Worm (Caenorhabditis elegans): ENCODE data around the gene his-59.

his-59 gene

ce11 chrIV:7445236-7445635 lies 42.8 kb upstream of the his-59 start, which contains the start of gene valv-1:
TSS of gene valv-1 (minus strand) at chrIV:7445336.
- no peak for TF ChIP-seq snpc-4 (tag; optimal IDR thresholded peaks at IDR 0.05)
- TF ChIP-seq nhr-237 (tag; optimal IDR thresholded peaks at IDR 0.05): no peak

ce11 chrIV:7445995-7446394 lies 42.1 kb upstream of the his-59 start, which contains the start of gene B0496.1:
TSS of gene B0496.1 (plus strand) at chrIV:7446295.
- TF ChIP-seq nhr-237 (tag; optimal IDR thresholded peaks at IDR 0.05) (no peak), pha-4 (tag; optimal IDR thresholded peaks at IDR 0.05) (no peak), lin-13 (tag; optimal IDR thresholded peaks at IDR 0.05) (no peak), tbx-8 (GFP tag; optimal IDR thresholded peaks at IDR 0.05) (no peak), nhr-76 (tag; optimal IDR thresholded peaks at IDR 0.05) (no peak), mls-2 (tag; optimal IDR thresholded peaks at IDR 0.05) (no peak), unc-120 (tag; optimal IDR thresholded peaks at IDR 0.05; ENCODE audit: poor library complexity, severe bottlenecking) (no peak), ceh-39 (tag; optimal IDR thresholded peaks at IDR 0.05) (no peak), nhr-28 (tag; optimal IDR thresholded peaks at IDR 0.05) (no peak)

ce11 chrIV:7447556-7447955 lies 40.5 kb upstream of the his-59 start, which contains the start of gene B0496.2:
TSS of gene B0496.2 (plus strand) at chrIV:7447856.
- no peak for TF ChIP-seq snpc-4 (tag; optimal IDR thresholded peaks at IDR 0.05)
- no peak for TF ChIP-seq unc-120 (tag; optimal IDR thresholded peaks at IDR 0.05; ENCODE audit: poor library complexity, severe bottlenecking)
- TF ChIP-seq tbx-8 (GFP tag; optimal IDR thresholded peaks at IDR 0.05): no peak
- TF ChIP-seq elt-3 (tag; optimal IDR thresholded peaks at IDR 0.05): no peak
- TF ChIP-seq drap-1 (GFP tag; optimal IDR thresholded peaks at IDR 0.05): no peak
- no peak for TF ChIP-seq mep-1 (tag; optimal IDR thresholded peaks at IDR 0.05)
- TF ChIP-seq hlh-1 (tag; optimal IDR thresholded peaks at IDR 0.05): no peak
- TF ChIP-seq elt-1 (tag; optimal IDR thresholded peaks at IDR 0.05; ENCODE audit: borderline replicate concordance, insufficient read depth): no peak

- TF ChIP-seq unc-62 (GFP tag; optimal IDR thresholded peaks at IDR 0.05) (no peak), hlh-1 (tag; optimal IDR thresholded peaks at IDR 0.05) (no peak), lsy-2 (tag; optimal IDR thresholded peaks at IDR 0.05) (no peak), ces-1 (GFP tag; optimal IDR thresholded peaks at IDR 0.05) (no peak), elt-1 (tag; optimal IDR thresholded peaks at IDR 0.05; ENCODE audit: borderline replicate concordance, insufficient read depth) (no peak), mep-1 (tag; optimal IDR thresholded peaks at IDR 0.05) (no peak), unc-39 (tag; optimal IDR thresholded peaks at IDR 0.05) (no peak), lin-32 (GFP tag; optimal IDR thresholded peaks at IDR 0.05) (no peak), ceh-83 (GFP tag; optimal IDR thresholded peaks at IDR 0.05) (no peak), sem-2 (GFP tag; optimal IDR thresholded peaks at IDR 0.05) (no peak), nhr-28 (tag; optimal IDR thresholded peaks at IDR 0.05) (no peak), drap-1 (GFP tag; optimal IDR thresholded peaks at IDR 0.05) (no peak), unc-120 (tag; optimal IDR thresholded peaks at IDR 0.05; ENCODE audit: poor library complexity, severe bottlenecking) (no peak)
Measured at ce11 chrIV:7451345-7451744, 36.7 kb upstream of the his-59 start, which contains the start of gene tes-1. TSS of gene tes-1 (minus strand) at chrIV:7451445.

- TF ChIP-seq snpc-4 (tag; optimal IDR thresholded peaks at IDR 0.05) (no peak), ces-1 (GFP tag; optimal IDR thresholded peaks at IDR 0.05) (peak; percentile 75)
Measured at ce11 chrIV:7453661-7454159, 34.3 kb upstream of the his-59 start.

ce11 chrIV:7454890-7455289 lies 33.2 kb upstream of the his-59 start:
- TF ChIP-seq nhr-237 (tag; optimal IDR thresholded peaks at IDR 0.05) (no peak), bed-3 (GFP tag; optimal IDR thresholded peaks at IDR 0.05) (no peak), ham-2 (GFP tag; optimal IDR thresholded peaks at IDR 0.05) (peak; percentile 53), zip-8 (tag; optimal IDR thresholded peaks at IDR 0.05) (no peak), elt-1 (tag; optimal IDR thresholded peaks at IDR 0.05; ENCODE audit: borderline replicate concordance, insufficient read depth) (peak; percentile 67), mab-5 (tag; optimal IDR thresholded peaks at IDR 0.05) (no peak), nhr-28 (tag; optimal IDR thresholded peaks at IDR 0.05) (no peak), M03D4.4 (tag; optimal IDR thresholded peaks at IDR 0.05) (no peak), lin-32 (GFP tag; optimal IDR thresholded peaks at IDR 0.05) (peak; percentile 34), cnd-1 (tag; optimal IDR thresholded peaks at IDR 0.05) (no peak), ceh-43 (GFP tag; optimal IDR thresholded peaks at IDR 0.05) (no peak), drap-1 (GFP tag; optimal IDR thresholded peaks at IDR 0.05) (no peak), snpc-4 (tag; optimal IDR thresholded peaks at IDR 0.05) (no peak), unc-62 (GFP tag; optimal IDR thresholded peaks at IDR 0.05) (no peak), hlh-1 (tag; optimal IDR thresholded peaks at IDR 0.05) (no peak), blmp-1 (tag; optimal IDR thresholded peaks at IDR 0.05) (peak; percentile 71), flh-1 (GFP tag; optimal IDR thresholded peaks at IDR 0.05) (no peak), nhr-2 (tag; optimal IDR thresholded peaks at IDR 0.05) (peak; percentile 80)

Data from whole organism, mixed stage, embryonic.